Worm (Caenorhabditis elegans): ENCODE measurements around the gene fbxa-45.

DNA sequence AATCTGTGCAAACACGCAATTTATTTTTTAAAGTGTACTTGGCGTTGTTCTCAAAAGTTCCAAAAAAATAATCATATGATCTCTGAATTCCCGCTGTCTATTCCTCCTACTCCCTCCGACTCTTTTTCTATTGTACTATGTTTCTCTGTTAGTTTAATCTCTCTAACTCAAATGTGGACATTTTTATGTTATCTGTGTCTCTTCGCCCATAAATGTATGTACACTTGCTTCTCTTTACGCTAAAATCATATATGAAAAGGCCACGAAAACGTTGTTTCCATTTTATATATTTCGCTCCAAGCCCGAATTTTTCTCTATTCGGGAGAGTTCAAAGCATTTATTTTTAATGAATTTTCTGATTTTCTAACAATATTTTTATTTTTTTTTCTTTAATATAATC is 11.6 kb upstream of the fbxa-45 start:
- TF ChIP-seq rec-8 (tag; optimal IDR thresholded peaks at IDR 0.05), result no peak
- no peak for TF ChIP-seq mel-28 (tag; optimal IDR thresholded peaks at IDR 0.05; ENCODE audit: borderline replicate concordance)
- TF ChIP-seq efl-1 (GFP tag; optimal IDR thresholded peaks at IDR 0.05), result no peak
- no peak for TF ChIP-seq attf-5 (GFP tag; optimal IDR thresholded peaks at IDR 0.05)
- no peak for TF ChIP-seq B0019.2 (GFP tag; conservative IDR thresholded peaks at IDR 0.05)
- TF ChIP-seq unc-62 (GFP tag; optimal IDR thresholded peaks at IDR 0.05), result no peak

Measured in whole organism, young adult.